Worm (Caenorhabditis elegans): Measurements from ENCODE around the gene F56D5.2.
A peak's percentile ranks its signal among the peaks of the same experiment; 100 is the strongest.

The F56D5.2 gene

DNA sequence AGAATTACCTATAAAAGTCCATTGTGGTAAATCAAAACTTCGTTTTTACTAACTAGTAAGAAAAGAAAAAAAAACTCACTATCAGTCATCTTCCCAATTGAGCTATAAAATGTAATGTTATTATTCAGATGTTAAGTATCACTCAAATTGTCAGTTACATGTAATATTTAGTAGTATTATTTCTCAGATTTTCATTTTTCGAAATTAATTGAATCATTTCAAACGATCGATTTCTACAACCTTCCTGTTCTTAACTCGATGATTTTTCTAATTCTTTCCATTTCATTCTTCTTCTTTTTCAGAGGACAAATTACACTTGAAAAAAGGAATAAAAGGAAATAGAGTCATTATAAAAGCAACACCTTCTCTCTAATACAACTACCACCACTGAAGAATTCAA lies 29.5 kb upstream of the F56D5.2 start, which contains the start of gene F59B8.1:
F59B8.1 (plus strand) TSS at position 301 of the 400 bp plus-strand sequence.
- TF ChIP-seq ref-1 (GFP tag; conservative IDR thresholded peaks at IDR 0.05): no peak
- no peak for TF ChIP-seq ztf-29 (GFP tag; IDR thresholded peaks at IDR 0.05)
- TF ChIP-seq med-1 (GFP tag; optimal IDR thresholded peaks at IDR 0.05; ENCODE audit: insufficient read depth): no peak
- no peak for TF ChIP-seq T22C8.4 (GFP tag; IDR thresholded peaks at IDR 0.05)
- TF ChIP-seq flt-1 (GFP tag; IDR thresholded peaks at IDR 0.05): no peak
- no peak for TF ChIP-seq cog-1 (tag; optimal IDR thresholded peaks at IDR 0.05)
- no peak for TF ChIP-seq ztf-23 (GFP tag; IDR thresholded peaks at IDR 0.05)
- no peak for TF ChIP-seq klf-2 (GFP tag; conservative IDR thresholded peaks at IDR 0.05)
- TF ChIP-seq tab-1 (GFP tag; IDR thresholded peaks at IDR 0.05): no peak

DNA sequence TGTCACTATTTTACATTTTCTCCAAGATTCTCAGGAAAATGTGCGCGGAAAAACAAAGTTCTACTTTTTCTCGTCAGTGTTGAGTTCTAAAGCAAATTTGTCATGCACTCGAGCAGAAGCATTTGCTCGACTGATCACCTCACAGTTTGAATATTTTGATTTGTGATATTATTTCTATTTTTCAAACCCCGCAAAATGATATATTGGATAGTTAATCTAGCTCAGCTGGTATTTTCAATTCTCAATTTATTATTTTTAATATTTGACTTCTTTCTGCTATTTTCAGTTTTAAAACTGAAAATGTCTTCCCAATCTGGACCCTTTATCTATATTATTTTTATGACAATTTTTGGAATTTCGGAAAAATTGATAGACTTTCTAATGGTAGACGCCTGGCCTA lies 24.7 kb upstream of the F56D5.2 start, which contains the start of gene srxa-2:
srxa-2 (plus strand) TSS at position 301 of the 400 bp plus-strand sequence.
- TF ChIP-seq ztf-29 (GFP tag; IDR thresholded peaks at IDR 0.05) (no peak), ref-1 (GFP tag; conservative IDR thresholded peaks at IDR 0.05) (no peak), med-1 (GFP tag; optimal IDR thresholded peaks at IDR 0.05; ENCODE audit: insufficient read depth) (no peak), ztf-23 (GFP tag; IDR thresholded peaks at IDR 0.05) (no peak), klf-2 (GFP tag; conservative IDR thresholded peaks at IDR 0.05) (no peak), cog-1 (tag; optimal IDR thresholded peaks at IDR 0.05) (no peak), flt-1 (GFP tag; IDR thresholded peaks at IDR 0.05) (no peak), T22C8.4 (GFP tag; IDR thresholded peaks at IDR 0.05) (no peak), tab-1 (GFP tag; IDR thresholded peaks at IDR 0.05) (no peak)

ce11 chrIV:9422408-9422807 lies 24.0 kb upstream of the F56D5.2 start, which contains the start of gene F56D5.9:
F56D5.9 (minus strand) TSS chrIV:9422508.
- TF ChIP-seq klf-2 (GFP tag; conservative IDR thresholded peaks at IDR 0.05) (no peak), flt-1 (GFP tag; IDR thresholded peaks at IDR 0.05) (no peak), ref-1 (GFP tag; conservative IDR thresholded peaks at IDR 0.05) (no peak), med-1 (GFP tag; optimal IDR thresholded peaks at IDR 0.05; ENCODE audit: insufficient read depth) (no peak), cog-1 (tag; optimal IDR thresholded peaks at IDR 0.05) (no peak), ztf-29 (GFP tag; IDR thresholded peaks at IDR 0.05) (no peak), ztf-23 (GFP tag; IDR thresholded peaks at IDR 0.05) (no peak), tab-1 (GFP tag; IDR thresholded peaks at IDR 0.05) (no peak), T22C8.4 (GFP tag; IDR thresholded peaks at IDR 0.05) (no peak)

ce11 chrIV:9410766-9411165 lies 12.4 kb upstream of the F56D5.2 start:
- 0 out of 2 replicates have a peak, but pooled peaks have one; percentile 16 for TF ChIP-seq tab-1 (GFP tag; IDR thresholded peaks at IDR 0.05)

- TF ChIP-seq med-1 (GFP tag; optimal IDR thresholded peaks at IDR 0.05; ENCODE audit: insufficient read depth) (no peak), klf-2 (GFP tag; conservative IDR thresholded peaks at IDR 0.05) (no peak), ref-1 (GFP tag; conservative IDR thresholded peaks at IDR 0.05) (no peak), ztf-29 (GFP tag; IDR thresholded peaks at IDR 0.05) (no peak), flt-1 (GFP tag; IDR thresholded peaks at IDR 0.05) (no peak), tab-1 (GFP tag; IDR thresholded peaks at IDR 0.05) (no peak), ztf-23 (GFP tag; IDR thresholded peaks at IDR 0.05) (no peak)
Observed at ce11 chrIV:9408004-9408403, 9.6 kb upstream of the F56D5.2 start, which contains the start of gene F56D5.5. F56D5.5 (minus strand) TSS chrIV:9408104.

- TF ChIP-seq T22C8.4 (GFP tag; IDR thresholded peaks at IDR 0.05) (peak; percentile 64), flt-1 (GFP tag; IDR thresholded peaks at IDR 0.05) (no peak), tab-1 (GFP tag; IDR thresholded peaks at IDR 0.05) (no peak)
Observed at ce11 chrIV:9403761-9404420, 5.5 kb upstream of the F56D5.2 start.

- TF ChIP-seq tab-1 (GFP tag; IDR thresholded peaks at IDR 0.05) (no peak), ztf-23 (GFP tag; IDR thresholded peaks at IDR 0.05) (no peak), med-1 (GFP tag; optimal IDR thresholded peaks at IDR 0.05; ENCODE audit: insufficient read depth) (no peak), ztf-29 (GFP tag; IDR thresholded peaks at IDR 0.05) (no peak), T22C8.4 (GFP tag; IDR thresholded peaks at IDR 0.05) (no peak), klf-2 (GFP tag; conservative IDR thresholded peaks at IDR 0.05) (no peak), flt-1 (GFP tag; IDR thresholded peaks at IDR 0.05) (no peak), cog-1 (tag; optimal IDR thresholded peaks at IDR 0.05) (no peak), ref-1 (GFP tag; conservative IDR thresholded peaks at IDR 0.05) (no peak)
Observed at ce11 chrIV:9401715-9402114, 3.3 kb upstream of the F56D5.2 start, which contains the start of gene F56D5.6. F56D5.6 (plus strand) TSS chrIV:9401922.

DNA sequence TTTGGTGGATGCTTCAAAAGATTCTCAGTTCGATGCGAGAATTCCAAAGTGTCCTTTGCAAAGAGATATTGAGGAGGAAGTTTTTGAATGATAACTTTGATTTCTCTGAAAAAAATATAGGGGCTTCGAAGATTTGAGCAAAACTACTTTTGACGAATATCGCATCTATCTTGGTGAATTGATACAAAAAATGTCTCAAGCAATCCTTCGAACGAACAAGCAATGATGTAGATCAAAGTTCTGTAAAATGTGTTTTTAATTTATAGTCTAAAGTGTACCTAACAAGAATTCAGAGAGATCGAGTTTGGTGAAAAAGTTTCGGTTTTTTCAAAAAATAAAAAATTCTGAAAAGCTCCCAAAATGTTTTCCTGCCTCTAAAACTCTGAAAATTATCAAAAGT lies 1.1 kb downstream of the F56D5.2 start, which contains the start of gene F56D5.3:
F56D5.3 (plus strand) TSS at position 301 of the 400 bp plus-strand sequence.
- TF ChIP-seq tab-1 (GFP tag; IDR thresholded peaks at IDR 0.05) (no peak), ref-1 (GFP tag; conservative IDR thresholded peaks at IDR 0.05) (no peak), klf-2 (GFP tag; conservative IDR thresholded peaks at IDR 0.05) (no peak), flt-1 (GFP tag; IDR thresholded peaks at IDR 0.05) (no peak), med-1 (GFP tag; optimal IDR thresholded peaks at IDR 0.05; ENCODE audit: insufficient read depth) (no peak), T22C8.4 (GFP tag; IDR thresholded peaks at IDR 0.05) (no peak), ztf-23 (GFP tag; IDR thresholded peaks at IDR 0.05) (no peak), cog-1 (tag; optimal IDR thresholded peaks at IDR 0.05) (no peak), ztf-29 (GFP tag; IDR thresholded peaks at IDR 0.05) (no peak)

- no peak for TF ChIP-seq flt-1 (GFP tag; IDR thresholded peaks at IDR 0.05)
- no peak for TF ChIP-seq ztf-29 (GFP tag; IDR thresholded peaks at IDR 0.05)
- TF ChIP-seq med-1 (GFP tag; optimal IDR thresholded peaks at IDR 0.05; ENCODE audit: insufficient read depth): no peak
- no peak for TF ChIP-seq tab-1 (GFP tag; IDR thresholded peaks at IDR 0.05)
- TF ChIP-seq cog-1 (tag; optimal IDR thresholded peaks at IDR 0.05): no peak
- TF ChIP-seq T22C8.4 (GFP tag; IDR thresholded peaks at IDR 0.05): no peak
- no peak for TF ChIP-seq klf-2 (GFP tag; conservative IDR thresholded peaks at IDR 0.05)
- TF ChIP-seq ztf-23 (GFP tag; IDR thresholded peaks at IDR 0.05): no peak
- no peak for TF ChIP-seq ref-1 (GFP tag; conservative IDR thresholded peaks at IDR 0.05)
Observed at ce11 chrIV:9396118-9396517, 2.3 kb downstream of the F56D5.2 start, which contains the start of gene col-121. col-121 (minus strand) TSS chrIV:9396218.

- TF ChIP-seq klf-2 (GFP tag; conservative IDR thresholded peaks at IDR 0.05): no peak
Observed at ce11 chrIV:9386038-9386437, 12.4 kb downstream of the F56D5.2 start, which contains the start of gene daf-15. daf-15 (plus strand) TSS chrIV:9386208.
